Fruit fly (Drosophila melanogaster) whole organism, embryonic: ENCODE data around the gene Dh44.

Experiments
- Atf-2 ChIP-seq: fragments of 200-800 bp; sonication (Bioruptor generic); optimal IDR thresholded peaks from 2 replicates; lab custom pipeline; 2016; ENCODE audit warnings: missing biosample characterization, missing genetic modification characterization
- B-H1 ChIP-seq: fragments of 200-800 bp; sonication (Bioruptor generic); IDR thresholded peaks from 3 replicates; pipeline ENCODE4 v1.3.6; 2022; ENCODE audit warnings: missing biosample characterization, missing genetic modification characterization
- Blimp-1 ChIP-seq: fragments of 200-800 bp; sonication (Bioruptor generic); optimal IDR thresholded peaks from 3 replicates; lab custom pipeline; 2018; ENCODE audit warnings: missing biosample characterization, missing genetic modification characterization, mild to moderate bottlenecking, moderate library complexity, missing genetic modification reagents
- Bteb2 ChIP-seq: fragments of 200-800 bp; sonication (Bioruptor generic); optimal IDR thresholded peaks from 2 replicates; lab custom pipeline; 2016; ENCODE audit warnings: missing biosample characterization, missing genetic modification characterization
- CG1024 ChIP-seq: fragments of 200-800 bp; sonication (Bioruptor generic); IDR thresholded peaks from 2 replicates; pipeline ENCODE4 v1.3.6; 2022; ENCODE audit warnings: missing biosample characterization, missing genetic modification characterization
- CG13287 ChIP-seq: fragments of 200-800 bp; sonication (Bioruptor generic); IDR thresholded peaks from 2 replicates; pipeline ENCODE4 v1.3.6; 2022; ENCODE audit warnings: missing biosample characterization, missing genetic modification characterization; ENCODE audit not compliant: partially characterized antibody
- CG13424 ChIP-seq: fragments of 200-800 bp; sonication (Bioruptor generic); optimal IDR thresholded peaks from 2 replicates; lab custom pipeline; 2019; ENCODE audit warnings: missing biosample characterization, mild to moderate bottlenecking, missing genetic modification characterization, moderate library complexity
- CG14441 ChIP-seq: fragments of 200-800 bp; sonication (Bioruptor generic); IDR thresholded peaks from 2 replicates; pipeline ENCODE4 v1.3.6; 2022; ENCODE audit warnings: missing biosample characterization, missing genetic modification characterization
- CG15601 ChIP-seq: fragments of 200-800 bp; sonication (Bioruptor generic); optimal IDR thresholded peaks from 3 replicates; lab custom pipeline; 2019; ENCODE audit warnings: missing biosample characterization, mild to moderate bottlenecking, missing genetic modification characterization, moderate library complexity
- CG2116 ChIP-seq: fragments of 200-800 bp; sonication (Bioruptor generic); optimal IDR thresholded peaks from 3 replicates; lab custom pipeline; 2018; ENCODE audit warnings: missing biosample characterization, mild to moderate bottlenecking, missing genetic modification characterization
- CG2199 ChIP-seq: fragments of 200-800 bp; sonication (Bioruptor generic); IDR thresholded peaks from 3 replicates; pipeline ENCODE4 v1.3.6; 2022; ENCODE audit warnings: missing biosample characterization, missing genetic modification characterization
- CG31365 ChIP-seq: fragments of 200-800 bp; sonication (Bioruptor generic); optimal IDR thresholded peaks from 2 replicates; lab custom pipeline; 2018; ENCODE audit warnings: missing biosample characterization, mild to moderate bottlenecking, missing genetic modification characterization
- CG33213 ChIP-seq: fragments of 200-800 bp; sonication (Bioruptor generic); optimal IDR thresholded peaks from 3 replicates; lab custom pipeline; 2016; ENCODE audit warnings: missing biosample characterization, missing genetic modification characterization
- CG33557 ChIP-seq: fragments of 200-800 bp; sonication (Bioruptor generic); optimal IDR thresholded peaks from 2 replicates; lab custom pipeline; 2019; ENCODE audit warnings: missing biosample characterization, mild to moderate bottlenecking, missing genetic modification characterization, moderate library complexity
- CG4360 ChIP-seq: fragments of 200-800 bp; sonication (Bioruptor generic); IDR thresholded peaks from 2 replicates; pipeline ENCODE4 v1.3.6; 2022; ENCODE audit warnings: missing biosample characterization, missing genetic modification characterization
- CG6813 ChIP-seq: fragments of 200-800 bp; sonication (Bioruptor generic); optimal IDR thresholded peaks from 2 replicates; lab custom pipeline; 2017; ENCODE audit warnings: missing biosample characterization, missing genetic modification characterization, mild to moderate bottlenecking, moderate library complexity, missing genetic modification reagents
- CG7839 ChIP-seq: fragments of 200-800 bp; sonication (Bioruptor generic); optimal IDR thresholded peaks from 3 replicates; lab custom pipeline; 2018; ENCODE audit warnings: missing biosample characterization, mild to moderate bottlenecking, missing genetic modification characterization, moderate library complexity
- CG7928 ChIP-seq: fragments of 200-800 bp; sonication (Bioruptor generic); optimal IDR thresholded peaks from 2 replicates; lab custom pipeline; 2017; ENCODE audit warnings: missing biosample characterization, mild to moderate bottlenecking, missing genetic modification characterization
- CG7963 ChIP-seq: fragments of 200-800 bp; sonication (Bioruptor generic); IDR thresholded peaks from 3 replicates; pipeline ENCODE4 v1.3.6; 2022; ENCODE audit warnings: missing biosample characterization, missing genetic modification characterization; ENCODE audit not compliant: partially characterized antibody
- CrebB ChIP-seq: fragments of 200-800 bp; sonication (Bioruptor generic); optimal IDR thresholded peaks from 3 replicates; lab custom pipeline; 2018; ENCODE audit warnings: missing biosample characterization, mild to moderate bottlenecking, missing genetic modification characterization
- Dll ChIP-seq: fragments of 200-800 bp; sonication (Bioruptor generic); IDR thresholded peaks from 4 replicates; pipeline ENCODE4 v1.3.6; 2022; ENCODE audit warnings: missing biosample characterization, missing genetic modification characterization; ENCODE audit not compliant: partially characterized antibody
- Ets97D ChIP-seq: fragments of 200-800 bp; sonication (Bioruptor generic); optimal IDR thresholded peaks from 3 replicates; lab custom pipeline; 2016; ENCODE audit warnings: missing biosample characterization, missing genetic modification characterization
- Kr ChIP-seq: fragments of 200-800 bp; sonication (Bioruptor generic); optimal IDR thresholded peaks from 2 replicates; lab custom pipeline; 2017; ENCODE audit warnings: missing biosample characterization, mild to moderate bottlenecking, missing genetic modification characterization
- Lpt ChIP-seq: fragments of >200 bp; optimal IDR thresholded peaks from 2 replicates; lab custom pipeline; 2018; ENCODE audit warnings: missing biosample characterization, missing genetic modification characterization
- Mrtf ChIP-seq: fragments of 200-800 bp; sonication (Bioruptor generic); IDR thresholded peaks from 3 replicates; pipeline ENCODE4 v1.3.6; 2022; ENCODE audit warnings: missing biosample characterization, missing genetic modification characterization
- Oli ChIP-seq: fragments of 200-800 bp; sonication (Bioruptor generic); optimal IDR thresholded peaks from 2 replicates; lab custom pipeline; 2018; ENCODE audit warnings: missing biosample characterization, mild to moderate bottlenecking, missing genetic modification characterization, moderate library complexity
- Pdp1 ChIP-seq, 2 experiments: fragments of 200-800 bp; sonication (Bioruptor generic); optimal IDR thresholded peaks; 3 replicates each; lab custom pipeline; 2016; ENCODE audit warnings: missing biosample characterization in 2 of 2, missing genetic modification characterization in 2 of 2, mild to moderate bottlenecking in 1 of 2, moderate library complexity in 1 of 2
- Rx ChIP-seq: fragments of 200-800 bp; sonication (Bioruptor generic); IDR thresholded peaks from 2 replicates; pipeline ENCODE4 v1.3.6; 2022; ENCODE audit warnings: missing biosample characterization, missing genetic modification characterization
- Sox102F ChIP-seq: fragments of 200-800 bp; sonication (Bioruptor generic); optimal IDR thresholded peaks from 2 replicates; lab custom pipeline; 2018; ENCODE audit warnings: missing biosample characterization, mild to moderate bottlenecking, missing genetic modification characterization, moderate library complexity
- bowl ChIP-seq: fragments of 200-800 bp; sonication (Bioruptor generic); IDR thresholded peaks from 2 replicates; pipeline ENCODE4 v1.3.6; 2022; ENCODE audit warnings: missing biosample characterization, missing genetic modification characterization
- bsh ChIP-seq, 2 experiments: fragments of 200-800 bp; sonication (Bioruptor generic); optimal IDR thresholded peaks; 2 replicates each; lab custom pipeline; 2017 to 2018; ENCODE audit warnings: mild to moderate bottlenecking in 2 of 2, missing biosample characterization in 2 of 2, missing genetic modification characterization in 2 of 2, moderate library complexity in 1 of 2
- dimm ChIP-seq: fragments of 200-800 bp; sonication (Bioruptor generic); IDR thresholded peaks from 2 replicates; pipeline ENCODE4 v1.3.6; 2022; ENCODE audit warnings: missing biosample characterization, missing genetic modification characterization
- disco-r ChIP-seq: fragments of 200-800 bp; sonication (Bioruptor generic); optimal IDR thresholded peaks from 2 replicates; lab custom pipeline; 2016; ENCODE audit warnings: missing biosample characterization, missing genetic modification characterization
- dm ChIP-seq: fragments of 200-800 bp; sonication (Bioruptor generic); optimal IDR thresholded peaks from 3 replicates; lab custom pipeline; 2016; ENCODE audit warnings: missing biosample characterization, missing genetic modification characterization
- en ChIP-seq: fragments of 200-800 bp; sonication (Bioruptor generic); optimal IDR thresholded peaks from 2 replicates; lab custom pipeline; 2016; ENCODE audit warnings: missing biosample characterization, missing genetic modification characterization
- ewg ChIP-seq: fragments of 200-800 bp; sonication (Bioruptor generic); optimal IDR thresholded peaks from 3 replicates; lab custom pipeline; 2017; ENCODE audit warnings: mild to moderate bottlenecking, missing biosample characterization, missing genetic modification reagents, missing genetic modification characterization
- gcm ChIP-seq: fragments of 200-800 bp; sonication (Bioruptor generic); optimal IDR thresholded peaks from 2 replicates; lab custom pipeline; 2019; ENCODE audit warnings: missing biosample characterization, mild to moderate bottlenecking, missing genetic modification characterization, moderate library complexity
- gem ChIP-seq: fragments of 200-800 bp; sonication (Bioruptor generic); optimal IDR thresholded peaks from 2 replicates; lab custom pipeline; 2019; ENCODE audit warnings: missing biosample characterization, mild to moderate bottlenecking, missing genetic modification characterization, moderate library complexity
- grn ChIP-seq: fragments of 200-800 bp; sonication (Bioruptor generic); optimal IDR thresholded peaks from 3 replicates; lab custom pipeline; 2017; ENCODE audit warnings: missing biosample characterization, missing genetic modification characterization
- gsb ChIP-seq: fragments of 200-800 bp; sonication (Bioruptor generic); IDR thresholded peaks from 2 replicates; pipeline ENCODE4 v1.3.6; 2022; ENCODE audit warnings: missing biosample characterization, missing genetic modification characterization
- gsb-n ChIP-seq: fragments of 200-800 bp; sonication (Bioruptor generic); optimal IDR thresholded peaks from 3 replicates; lab custom pipeline; 2018; ENCODE audit warnings: missing biosample characterization, mild to moderate bottlenecking, missing genetic modification characterization
- jing ChIP-seq: fragments of 200-800 bp; sonication (Bioruptor generic); optimal IDR thresholded peaks from 2 replicates; lab custom pipeline; 2018; ENCODE audit warnings: missing biosample characterization, mild to moderate bottlenecking, missing genetic modification characterization
- kay ChIP-seq: fragments of 200-800 bp; sonication (Bioruptor generic); optimal IDR thresholded peaks from 2 replicates; lab custom pipeline; 2016; ENCODE audit warnings: missing biosample characterization, missing genetic modification characterization
- lmd ChIP-seq: fragments of 200-800 bp; sonication (Bioruptor generic); IDR thresholded peaks from 2 replicates; pipeline ENCODE4 v1.3.6; 2022; ENCODE audit warnings: missing biosample characterization, missing genetic modification characterization
- mam ChIP-seq: fragments of 200-800 bp; sonication (Bioruptor generic); optimal IDR thresholded peaks from 3 replicates; lab custom pipeline; 2016; ENCODE audit warnings: missing biosample characterization, missing genetic modification characterization
- nerfin-2 ChIP-seq: fragments of 200-800 bp; sonication (Bioruptor generic); IDR thresholded peaks from 2 replicates; pipeline ENCODE4 v1.3.6; 2022; ENCODE audit warnings: missing biosample characterization, missing genetic modification characterization; ENCODE audit not compliant: partially characterized antibody
- phol ChIP-seq: fragments of 200-800 bp; sonication (Bioruptor generic); optimal IDR thresholded peaks from 3 replicates; lab custom pipeline; 2018; ENCODE audit warnings: missing biosample characterization, mild to moderate bottlenecking, missing genetic modification characterization, moderate library complexity
- stwl ChIP-seq: fragments of 200-800 bp; sonication (Bioruptor generic); optimal IDR thresholded peaks from 3 replicates; lab custom pipeline; 2018; ENCODE audit warnings: missing biosample characterization, mild to moderate bottlenecking, missing genetic modification characterization, moderate library complexity
- tap ChIP-seq: fragments of 200-800 bp; optimal IDR thresholded peaks from 3 replicates; lab custom pipeline; 2019; ENCODE audit warnings: missing biosample characterization, mild to moderate bottlenecking, missing genetic modification characterization, moderate library complexity
- yki ChIP-seq: fragments of >200 bp; optimal IDR thresholded peaks from 3 replicates; lab custom pipeline; 2018
- zf30C ChIP-seq: fragments of 200-800 bp; sonication (Bioruptor generic); optimal IDR thresholded peaks from 3 replicates; lab custom pipeline; 2018; ENCODE audit warnings: missing biosample characterization, mild to moderate bottlenecking, missing genetic modification characterization

The Dh44 gene

DNA sequence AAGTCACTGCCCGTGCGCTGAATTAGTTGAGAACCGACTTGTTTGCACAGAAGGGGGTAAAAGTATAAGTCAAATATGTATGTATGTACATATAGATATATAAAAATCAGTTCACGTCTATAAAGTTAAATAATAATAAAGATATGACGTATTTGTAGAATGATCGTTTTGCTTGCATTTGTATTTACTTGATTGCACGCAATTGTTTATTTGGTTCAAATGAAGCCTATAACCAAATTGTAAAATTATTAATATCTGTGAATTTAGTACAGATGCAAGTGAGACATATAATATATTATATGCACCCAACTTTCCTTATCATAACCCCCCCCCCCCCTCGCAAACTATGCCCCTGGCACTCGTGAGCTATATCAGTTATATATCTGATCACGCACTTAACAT, 37.4 kb upstream of the Dh44 start (continued):
- peak; percentile 39 for TF ChIP-seq CG33557 (GFP tag; lab: Kevin White, UChicago)
- TF ChIP-seq CG7839 (tag; lab: Kevin White, UChicago) = peak; percentile 71
- TF ChIP-seq stwl (tag; lab: Kevin White, UChicago) = no peak
- TF ChIP-seq CG4360 (GFP tag; lab: Robert Waterston, UW) = no peak
- TF ChIP-seq Oli (tag; lab: Kevin White, UChicago) = peak; percentile 32
- TF ChIP-seq disco-r (GFP tag; lab: Kevin White, UChicago) = no peak
- no peak for TF ChIP-seq CG1024
- TF ChIP-seq dimm (GFP tag; lab: Robert Waterston, UW) = no peak
- TF ChIP-seq gcm = peak; percentile 21
- TF ChIP-seq dm (GFP tag; lab: Kevin White, UChicago) = no peak
- TF ChIP-seq CG7963 = no peak
- peak; percentile 37 for TF ChIP-seq CG7928 (GFP tag; lab: Kevin White, UChicago)
- TF ChIP-seq CG6813 = peak; percentile 39
- no peak for TF ChIP-seq CG13287
- TF ChIP-seq Dll (GFP tag; lab: Robert Waterston, UW) = no peak
- TF ChIP-seq CG33213 (GFP tag; lab: Kevin White, UChicago) = no peak
- TF ChIP-seq CG13424 = peak; percentile 24
- TF ChIP-seq Kr = peak; percentile 17
- peak; percentile 30; the same call in 1 of the 2 replicates for TF ChIP-seq lmd (GFP tag; lab: Robert Waterston, UW)
- TF ChIP-seq gem (tag; lab: Kevin White, UChicago) = peak; percentile 57
- TF ChIP-seq en = no peak
- no peak for TF ChIP-seq CG2199 (GFP tag; lab: Robert Waterston, UW)
- TF ChIP-seq yki (lab: Kevin White, UChicago) = no peak
- TF ChIP-seq Rx (GFP tag; lab: Robert Waterston, UW) = no peak
- TF ChIP-seq Bteb2 (GFP tag; lab: Kevin White, UChicago) = no peak
- peak in 1 of 2 experiments; percentile 40 for TF ChIP-seq bsh (GFP tag; optimal IDR thresholded peaks at IDR 0.05; lab: Kevin White, UChicago)
- peak in 1 of 2 experiments; percentile 7 for TF ChIP-seq Pdp1 (GFP tag; optimal IDR thresholded peaks at IDR 0.05; lab: Kevin White, UChicago)
- TF ChIP-seq Blimp-1 (GFP tag; lab: Kevin White, UChicago) = peak; percentile 41
- no peak for TF ChIP-seq bowl
- TF ChIP-seq ewg (GFP tag; lab: Kevin White, UChicago) = no peak
- TF ChIP-seq CG31365 = no peak
- peak; percentile 43 for TF ChIP-seq kay (GFP tag; lab: Kevin White, UChicago)
- TF ChIP-seq grn = peak; percentile 85
- TF ChIP-seq mam (GFP tag; lab: Kevin White, UChicago) = no peak
- TF ChIP-seq B-H1 (GFP tag; lab: Robert Waterston, UW) = peak; percentile 27; the same call in 1 of the 3 replicates
- TF ChIP-seq CG2116 (GFP tag; lab: Kevin White, UChicago) = no peak
- TF ChIP-seq CG15601 = peak; percentile 59
- no peak for TF ChIP-seq Atf-2 (GFP tag; lab: Kevin White, UChicago)
- TF ChIP-seq Lpt = no peak
- no peak for TF ChIP-seq gsb
- no peak for TF ChIP-seq jing (GFP tag; lab: Kevin White, UChicago)
- peak; percentile 16 for TF ChIP-seq gsb-n (tag; lab: Kevin White, UChicago)
- TF ChIP-seq phol = peak; percentile 29
- TF ChIP-seq Mrtf (GFP tag; lab: Robert Waterston, UW) = no peak
- peak; percentile 23 for TF ChIP-seq Sox102F (GFP tag; lab: Kevin White, UChicago)
- TF ChIP-seq nerfin-2 (GFP tag; lab: Robert Waterston, UW) = no peak
- TF ChIP-seq CG14441 (GFP tag; lab: Robert Waterston, UW) = peak; percentile 47; the same call in 1 of the 2 replicates
- TF ChIP-seq Ets97D (GFP tag; lab: Kevin White, UChicago) = no peak
- no peak for TF ChIP-seq zf30C
- TF ChIP-seq CrebB (tag; lab: Kevin White, UChicago) = no peak
- peak; percentile 30 for TF ChIP-seq tap (tag; lab: Kevin White, UChicago)
